Worm (Caenorhabditis elegans) whole organism, L3 larva: ENCODE measurements around the gene sre-40.

Source experiments
- R02D3.7 ChIP-seq: fragments of 150-350 bp; optimal IDR thresholded peaks from 2 replicates; lab custom pipeline; 2014; ENCODE audit warnings: missing biosample characterization, missing genetic modification characterization
- aly-2 ChIP-seq: fragments of 150-350 bp; optimal IDR thresholded peaks from 2 replicates; lab custom pipeline; 2014; ENCODE audit warnings: missing biosample characterization, missing genetic modification characterization
- ama-1 ChIP-seq: fragments of 150-350 bp; optimal IDR thresholded peaks from 2 replicates; lab custom pipeline; 2018
- ceh-28 ChIP-seq: fragments of 150-350 bp; optimal IDR thresholded peaks from 2 replicates; lab custom pipeline; 2014; ENCODE audit warnings: missing biosample characterization, missing genetic modification reagents, missing genetic modification characterization
- ceh-82 ChIP-seq: fragments of 150-350 bp; optimal IDR thresholded peaks from 2 replicates; lab custom pipeline; 2014; ENCODE audit warnings: missing biosample characterization, missing genetic modification characterization
- egl-5 ChIP-seq: fragments of 150-350 bp; optimal IDR thresholded peaks from 2 replicates; lab custom pipeline; 2017; ENCODE audit warnings: missing biosample characterization, missing genetic modification reagents, missing genetic modification characterization, inconsistent platforms
- elt-1 ChIP-seq: fragments of 150-350 bp; optimal IDR thresholded peaks from 2 replicates; lab custom pipeline; 2014; ENCODE audit warnings: missing biosample characterization, missing genetic modification characterization
- elt-2 ChIP-seq: sonication (generic microtip); optimal IDR thresholded peaks from 2 replicates; lab custom pipeline; 2016; ENCODE audit warnings: missing genetic modification reagents, mild to moderate bottlenecking, missing genetic modification characterization, missing compliant biosample characterization
- elt-3 ChIP-seq, 3 experiments: fragments of 150-350 bp in 1 of 3; sonication (generic microtip) in 2 of 3; optimal IDR thresholded peaks; 2 replicates in 2 of 3; 4 replicates in 1 of 3; lab custom pipeline; 2014 to 2017; ENCODE audit warnings: missing biosample characterization in 3 of 3, missing genetic modification characterization in 3 of 3
- fkh-10 ChIP-seq: sonication (generic microtip); optimal IDR thresholded peaks from 2 replicates; lab custom pipeline; 2017; ENCODE audit warnings: missing biosample characterization, missing genetic modification reagents, missing genetic modification characterization
- fkh-2 ChIP-seq: fragments of 150-350 bp; optimal IDR thresholded peaks from 2 replicates; lab custom pipeline; 2014; ENCODE audit warnings: missing biosample characterization, missing genetic modification reagents, missing genetic modification characterization
- fos-1 ChIP-seq: fragments of 150-350 bp; optimal IDR thresholded peaks from 2 replicates; lab custom pipeline; 2014; ENCODE audit warnings: missing biosample characterization, missing genetic modification characterization
- hmg-11 ChIP-seq: sonication (generic microtip); optimal IDR thresholded peaks from 2 replicates; lab custom pipeline; 2016; ENCODE audit warnings: missing genetic modification characterization, missing compliant biosample characterization
- jun-1 ChIP-seq: fragments of 150-350 bp; optimal IDR thresholded peaks from 2 replicates; lab custom pipeline; 2014; ENCODE audit warnings: missing biosample characterization, missing genetic modification reagents, missing genetic modification characterization
- lin-39 ChIP-seq: fragments of 150-350 bp; optimal IDR thresholded peaks from 2 replicates; lab custom pipeline; 2018; ENCODE audit warnings: missing biosample characterization, missing genetic modification reagents, missing genetic modification characterization
- lsy-12 ChIP-seq: sonication (generic microtip); optimal IDR thresholded peaks from 2 replicates; lab custom pipeline; 2016; ENCODE audit warnings: mild to moderate bottlenecking, missing genetic modification characterization, missing compliant biosample characterization
- mml-1 ChIP-seq: fragments of 150-350 bp; sonication (generic microtip); optimal IDR thresholded peaks from 3 replicates; lab custom pipeline; 2014; ENCODE audit warnings: missing biosample characterization, missing genetic modification characterization
- nfya-1 ChIP-seq: sonication (generic microtip); optimal IDR thresholded peaks from 2 replicates; lab custom pipeline; 2017; ENCODE audit warnings: missing genetic modification characterization, mild to moderate bottlenecking, missing compliant biosample characterization, antibody characterized with exemption, moderate library complexity; ENCODE audit not compliant: insufficient read depth
- nhr-11 ChIP-seq: fragments of 150-350 bp; optimal IDR thresholded peaks from 2 replicates; lab custom pipeline; 2014; ENCODE audit warnings: missing biosample characterization, missing genetic modification characterization
- nhr-12 ChIP-seq: fragments of 150-350 bp; optimal IDR thresholded peaks from 2 replicates; lab custom pipeline; 2014; ENCODE audit warnings: missing biosample characterization, missing genetic modification characterization
- nhr-23 ChIP-seq: fragments of 150-350 bp; optimal IDR thresholded peaks from 2 replicates; lab custom pipeline; 2014; ENCODE audit warnings: missing biosample characterization, missing genetic modification reagents, missing genetic modification characterization
- nhr-237 ChIP-seq: fragments of 150-350 bp; optimal IDR thresholded peaks from 2 replicates; lab custom pipeline; 2014; ENCODE audit warnings: missing biosample characterization, missing genetic modification characterization
- nhr-25 ChIP-seq: sonication (generic microtip); optimal IDR thresholded peaks from 2 replicates; lab custom pipeline; 2017; ENCODE audit warnings: missing biosample characterization, missing genetic modification characterization
- nhr-76 ChIP-seq: fragments of 150-350 bp; sonication (generic microtip); optimal IDR thresholded peaks from 5 replicates; lab custom pipeline; 2014; ENCODE audit warnings: missing biosample characterization, missing genetic modification characterization
- nhr-77 ChIP-seq: fragments of 150-350 bp; optimal IDR thresholded peaks from 2 replicates; lab custom pipeline; 2014; ENCODE audit warnings: missing biosample characterization, missing genetic modification characterization
- pha-4 ChIP-seq: fragments of 150-350 bp; optimal IDR thresholded peaks from 2 replicates; lab custom pipeline; 2014; ENCODE audit warnings: missing biosample characterization, missing genetic modification reagents, missing genetic modification characterization
- pqm-1 ChIP-seq: fragments of 150-350 bp; optimal IDR thresholded peaks from 2 replicates; lab custom pipeline; 2017; ENCODE audit warnings: missing biosample characterization, missing genetic modification characterization, inconsistent platforms
- sea-2 ChIP-seq: fragments of 150-350 bp; sonication (generic microtip); optimal IDR thresholded peaks from 4 replicates; lab custom pipeline; 2014; ENCODE audit warnings: missing biosample characterization, missing genetic modification reagents, missing genetic modification characterization
- skn-1 ChIP-seq: fragments of 150-350 bp; optimal IDR thresholded peaks from 2 replicates; lab custom pipeline; 2014; ENCODE audit warnings: missing biosample characterization, missing genetic modification characterization
- snpc-4 ChIP-seq: fragments of 150-350 bp; optimal IDR thresholded peaks from 2 replicates; lab custom pipeline; 2014; ENCODE audit warnings: missing biosample characterization, missing genetic modification characterization
- unc-39 ChIP-seq: sonication (generic microtip); optimal IDR thresholded peaks from 4 replicates; lab custom pipeline; 2017; ENCODE audit warnings: missing biosample characterization, missing genetic modification characterization
- unc-62 ChIP-seq: fragments of 150-350 bp; sonication (generic microtip); optimal IDR thresholded peaks from 4 replicates; lab custom pipeline; 2014; ENCODE audit warnings: missing biosample characterization, missing genetic modification reagents, missing genetic modification characterization
- ztf-4 ChIP-seq: fragments of 150-350 bp; optimal IDR thresholded peaks from 2 replicates; lab custom pipeline; 2014; ENCODE audit warnings: missing biosample characterization, missing genetic modification characterization

The sre-40 gene

ce11 chrII:4683693-4684092 lies at the start of gene sre-40:
Gene sre-40 (minus strand): TSS chrII:4683793.
- no peak for TF ChIP-seq lsy-12 (tag; lab: Kevin White, UChicago)
- TF ChIP-seq ceh-82 (tag; lab: Kevin White, UChicago) = no peak
- no peak for TF ChIP-seq unc-62 (GFP tag; lab: Kevin White, UChicago)
- TF ChIP-seq nhr-12 (tag; lab: Kevin White, UChicago) = no peak
- no peak for TF ChIP-seq elt-1 (tag; lab: Kevin White, UChicago)
- no peak for TF ChIP-seq pha-4 (tag; lab: Kevin White, UChicago)
- TF ChIP-seq nhr-23 = no peak
- no peak for TF ChIP-seq fkh-2 (tag; lab: Kevin White, UChicago)
- no peak for TF ChIP-seq jun-1 (tag; lab: Kevin White, UChicago)
- TF ChIP-seq snpc-4 (tag; lab: Kevin White, UChicago) = no peak
- no peak for TF ChIP-seq nhr-25 (tag; lab: Kevin White, UChicago)
- no peak for TF ChIP-seq lin-39
- TF ChIP-seq R02D3.7 = no peak
- no peak for TF ChIP-seq nhr-77 (tag; lab: Kevin White, UChicago)

- TF ChIP-seq fkh-2 (tag; lab: Kevin White, UChicago) (no peak), nhr-77 (tag; lab: Kevin White, UChicago) (no peak), sea-2 (GFP tag; lab: Kevin White, UChicago) (no peak), egl-5 (tag; lab: Kevin White, UChicago) (no peak), elt-2 (tag; lab: Kevin White, UChicago) (no peak), pqm-1 (tag; lab: Kevin White, UChicago) (no peak)
- TF ChIP-seq, all 47 proteins: peak for 0
Observed at ce11 chrII:4729733-4730132, 46.1 kb upstream of the sre-40 start, which contains the start of gene F41C3.7. Gene F41C3.7 (plus strand): TSS chrII:4730033.

ce11 chrII:4728687-4729086 lies 45.1 kb upstream of the sre-40 start:
- TF ChIP-seq elt-1 (tag; lab: Kevin White, UChicago) (no peak), nfya-1 (tag; lab: Kevin White, UChicago) (peak; percentile 42), nhr-11 (tag; lab: Kevin White, UChicago) (no peak), elt-2 (tag; lab: Kevin White, UChicago) (peak; percentile 100), skn-1 (peak; percentile 23), jun-1 (tag; lab: Kevin White, UChicago) (peak; percentile 70), egl-5 (tag; lab: Kevin White, UChicago) (peak; percentile 44), pha-4 (tag; lab: Kevin White, UChicago) (peak; percentile 59), aly-2 (tag; lab: Kevin White, UChicago) (no peak), pqm-1 (tag; lab: Kevin White, UChicago) (peak; percentile 98), elt-3 (tag; optimal IDR thresholded peaks at IDR 0.05; lab: Kevin White, UChicago) (peak in 1 of 3 experiments; percentile 37)
- TF ChIP-seq, all 47 proteins: peak for 8

DNA sequence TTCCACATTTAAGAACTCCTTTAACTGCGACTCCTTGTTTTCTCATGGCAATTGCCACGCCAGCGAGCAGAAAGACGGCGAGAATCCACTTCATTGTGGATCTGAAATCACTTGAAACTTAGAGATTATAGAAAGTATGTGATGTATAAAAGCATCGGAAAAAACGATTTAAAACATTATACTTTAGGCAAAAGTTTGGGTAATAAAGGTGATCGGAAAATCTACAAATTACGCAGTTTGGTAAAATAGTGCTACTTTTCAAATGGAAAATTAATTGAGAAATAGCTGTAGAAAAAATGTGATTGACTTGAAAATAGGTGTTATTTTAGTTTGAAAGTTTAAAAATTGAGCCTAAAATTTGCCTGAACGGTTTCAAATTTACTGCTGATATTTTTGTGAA lies 44.2 kb upstream of the sre-40 start, which contains the start of gene ttr-41:
Gene ttr-41 (minus strand): TSS at position 101 of the 400 bp plus-strand sequence.
- TF ChIP-seq mml-1 (no peak), nhr-237 (no peak), lsy-12 (tag; lab: Kevin White, UChicago) (no peak)

- TF ChIP-seq fos-1 (tag; lab: Kevin White, UChicago) = no peak
- TF ChIP-seq nhr-23 = no peak
- no peak for TF ChIP-seq nhr-11 (tag; lab: Kevin White, UChicago)
- TF ChIP-seq nhr-237 = no peak
- TF ChIP-seq ztf-4 = no peak
- no peak for TF ChIP-seq mml-1
- TF ChIP-seq ama-1 (lab: Kevin White, UChicago) = peak; percentile 72
- no peak for TF ChIP-seq sea-2 (GFP tag; lab: Kevin White, UChicago)
- TF ChIP-seq nhr-76 (tag; lab: Kevin White, UChicago) = no peak
- peak; percentile 37 for TF ChIP-seq elt-2 (tag; lab: Kevin White, UChicago)
Observed at ce11 chrII:4726750-4727384, 43.3 kb upstream of the sre-40 start.

- TF ChIP-seq nhr-76 (tag; lab: Kevin White, UChicago) = no peak
- TF ChIP-seq unc-39 = no peak
- TF ChIP-seq pha-4 (tag; lab: Kevin White, UChicago) = peak; percentile 52
- TF ChIP-seq ztf-4 = no peak
- TF ChIP-seq nhr-237 = no peak
- no peak for TF ChIP-seq elt-1 (tag; lab: Kevin White, UChicago)
- no peak for TF ChIP-seq ceh-82 (tag; lab: Kevin White, UChicago)
- TF ChIP-seq ama-1 (lab: Kevin White, UChicago) = no peak
- TF ChIP-seq fkh-10 (GFP tag; lab: Kevin White, UChicago) = no peak
- peak; percentile 49 for TF ChIP-seq elt-2 (tag; lab: Kevin White, UChicago)
- no peak for TF ChIP-seq nhr-77 (tag; lab: Kevin White, UChicago)
- no peak for TF ChIP-seq nhr-11 (tag; lab: Kevin White, UChicago)
- TF ChIP-seq ceh-28 (tag; lab: Kevin White, UChicago) = no peak
- TF ChIP-seq fos-1 (tag; lab: Kevin White, UChicago) = no peak
- TF ChIP-seq hmg-11 (tag; lab: Kevin White, UChicago) = peak; percentile 56
- no peak for TF ChIP-seq lin-39
Observed at ce11 chrII:4726120-4726519, 42.5 kb upstream of the sre-40 start, which contains the start of gene F10G7.10. Gene F10G7.10 (minus strand): TSS chrII:4726264.
